Fruit fly (Drosophila melanogaster): ENCODE results near the gene CG32264.

dm6 chr3L:3684004-3684403 is 122.3 kb downstream of the CG32264 start:
- TF ChIP-seq psq (GFP tag; optimal IDR thresholded peaks at IDR 0.05): no peak
- TF ChIP-seq h (GFP tag; optimal IDR thresholded peaks at IDR 0.05): no peak
- TF ChIP-seq br (GFP tag; optimal IDR thresholded peaks at IDR 0.05): no peak
- TF ChIP-seq woc (GFP tag; optimal IDR thresholded peaks at IDR 0.05): no peak
- TF ChIP-seq sv (GFP tag; optimal IDR thresholded peaks at IDR 0.05): no peak
- no peak for TF ChIP-seq fru (GFP tag; optimal IDR thresholded peaks at IDR 0.05)
- TF ChIP-seq rgr (GFP tag; optimal IDR thresholded peaks at IDR 0.05): no peak
